Fruit fly (Drosophila melanogaster) whole organism, embryonic: ENCODE measurements around the gene LSm3.
A peak's percentile ranks its signal among the peaks of the same experiment; 100 is the strongest.

Experiments
- Abd-B ChIP-seq: fragments of 200-800 bp; sonication (Bioruptor generic); optimal IDR thresholded peaks from 2 replicates; lab custom pipeline; 2018; ENCODE audit warnings: missing biosample characterization, mild to moderate bottlenecking, missing genetic modification characterization, moderate library complexity
- Adf1 ChIP-seq: fragments of 200-800 bp; sonication (Bioruptor generic); IDR thresholded peaks from 2 replicates; pipeline ENCODE4 v1.3.6; 2022; ENCODE audit warnings: missing biosample characterization, missing genetic modification characterization
- Atf6 ChIP-seq: fragments of 200-800 bp; sonication (Bioruptor generic); IDR thresholded peaks from 2 replicates; pipeline ENCODE4 v1.3.6; 2022; ENCODE audit warnings: missing biosample characterization, missing genetic modification characterization
- BtbVII ChIP-seq: fragments of 200-800 bp; sonication (Bioruptor generic); optimal IDR thresholded peaks from 3 replicates; lab custom pipeline; 2017; ENCODE audit warnings: missing biosample characterization, mild to moderate bottlenecking, missing genetic modification characterization
- CG10565 ChIP-seq: fragments of 200-800 bp; sonication (Bioruptor generic); optimal IDR thresholded peaks from 3 replicates; lab custom pipeline; 2016; ENCODE audit warnings: missing biosample characterization, mild to moderate bottlenecking, missing genetic modification characterization
- CG12155 ChIP-seq: fragments of 200-800 bp; sonication (Bioruptor generic); optimal IDR thresholded peaks from 3 replicates; lab custom pipeline; 2016; ENCODE audit warnings: missing biosample characterization, missing genetic modification characterization
- CG13287 ChIP-seq: fragments of 200-800 bp; sonication (Bioruptor generic); IDR thresholded peaks from 2 replicates; pipeline ENCODE4 v1.3.6; 2022; ENCODE audit warnings: missing biosample characterization, missing genetic modification characterization; ENCODE audit not compliant: partially characterized antibody
- CG14050 ChIP-seq: fragments of 200-800 bp; sonication (Bioruptor generic); IDR thresholded peaks from 3 replicates; pipeline ENCODE4 v1.3.6; 2022; ENCODE audit warnings: missing biosample characterization, missing genetic modification characterization
- CG17612 ChIP-seq: fragments of 200-800 bp; sonication (Bioruptor generic); IDR thresholded peaks from 2 replicates; pipeline ENCODE4 v1.3.6; 2022; ENCODE audit warnings: missing biosample characterization, missing genetic modification characterization
- CG1792 ChIP-seq: fragments of 200-800 bp; sonication (Bioruptor generic); optimal IDR thresholded peaks from 2 replicates; lab custom pipeline; 2016; ENCODE audit warnings: missing biosample characterization, missing genetic modification characterization
- CG2875 ChIP-seq: fragments of 200-800 bp; sonication (Bioruptor generic); optimal IDR thresholded peaks from 2 replicates; lab custom pipeline; 2017; ENCODE audit warnings: missing biosample characterization, mild to moderate bottlenecking, missing genetic modification characterization, missing genetic modification reagents
- CG32767 ChIP-seq: fragments of 200-800 bp; sonication (Bioruptor generic); IDR thresholded peaks from 2 replicates; pipeline ENCODE4 v1.3.6; 2022; ENCODE audit warnings: missing biosample characterization, missing genetic modification characterization
- CG4404 ChIP-seq: fragments of 200-800 bp; sonication (Bioruptor generic); IDR thresholded peaks from 2 replicates; pipeline ENCODE4 v1.3.6; 2022; ENCODE audit warnings: missing biosample characterization, missing genetic modification characterization
- CG4424 ChIP-seq: fragments of 200-800 bp; sonication (Bioruptor generic); optimal IDR thresholded peaks from 3 replicates; lab custom pipeline; 2016; ENCODE audit warnings: missing biosample characterization, missing genetic modification characterization
- CG6813 ChIP-seq: fragments of 200-800 bp; sonication (Bioruptor generic); optimal IDR thresholded peaks from 2 replicates; lab custom pipeline; 2017; ENCODE audit warnings: missing biosample characterization, missing genetic modification characterization, mild to moderate bottlenecking, moderate library complexity, missing genetic modification reagents
- CG6854 ChIP-seq: fragments of 200-800 bp; sonication (Bioruptor generic); optimal IDR thresholded peaks from 3 replicates; lab custom pipeline; 2017; ENCODE audit warnings: missing biosample characterization, mild to moderate bottlenecking, missing genetic modification characterization
- CG8944 ChIP-seq: fragments of 200-800 bp; sonication (Bioruptor generic); optimal IDR thresholded peaks from 3 replicates; lab custom pipeline; 2016; ENCODE audit warnings: missing biosample characterization, missing genetic modification characterization
- Dfd ChIP-seq, 2 experiments: fragments of >200 bp; optimal IDR thresholded peaks; 2 replicates each; lab custom pipeline; 2017; ENCODE audit warnings: missing biosample characterization in 2 of 2, missing genetic modification characterization in 2 of 2
- Dref ChIP-seq: fragments of 200-800 bp; sonication (Bioruptor generic); IDR thresholded peaks from 2 replicates; pipeline ENCODE4 v1.3.6; 2022; ENCODE audit warnings: missing biosample characterization, missing genetic modification characterization
- Ets65A ChIP-seq: fragments of 200-800 bp; sonication (Bioruptor generic); peaks from one replicate; lab custom pipeline; 2016; ENCODE audit warnings: missing biosample characterization, missing genetic modification characterization
- H2.0 ChIP-seq: fragments of 200-800 bp; sonication (Bioruptor generic); IDR thresholded peaks from 2 replicates; pipeline ENCODE4 v1.3.6; 2022; ENCODE audit warnings: missing biosample characterization, missing genetic modification characterization
- HLH3B ChIP-seq: fragments of 200-800 bp; sonication (Bioruptor generic); IDR thresholded peaks from 2 replicates; pipeline ENCODE4 v1.3.6; 2022; ENCODE audit warnings: missing biosample characterization, missing genetic modification characterization
- Max ChIP-seq: fragments of 200-800 bp; sonication (Bioruptor generic); optimal IDR thresholded peaks from 2 replicates; lab custom pipeline; 2016; ENCODE audit warnings: missing biosample characterization, mild to moderate bottlenecking, missing genetic modification characterization
- Neu2 ChIP-seq: fragments of 200-800 bp; sonication (Bioruptor generic); optimal IDR thresholded peaks from 3 replicates; lab custom pipeline; 2016; ENCODE audit warnings: missing biosample characterization, missing genetic modification characterization, borderline replicate concordance
- Nf-YA ChIP-seq: fragments of 200-800 bp; sonication (Bioruptor generic); IDR thresholded peaks from 2 replicates; pipeline ENCODE4 v1.3.6; 2022; ENCODE audit warnings: missing biosample characterization, missing genetic modification characterization
- Poxn ChIP-seq: fragments of 200-800 bp; sonication (Bioruptor generic); IDR thresholded peaks from 2 replicates; pipeline ENCODE4 v1.3.6; 2022; ENCODE audit warnings: missing biosample characterization, missing genetic modification characterization
- Ptx1 ChIP-seq: fragments of 200-800 bp; sonication (Bioruptor generic); IDR thresholded peaks from 2 replicates; pipeline ENCODE4 v1.3.6; 2022; ENCODE audit warnings: missing biosample characterization, missing genetic modification characterization
- abd-A ChIP-seq: fragments of 200-800 bp; sonication (Bioruptor generic); optimal IDR thresholded peaks from 3 replicates; lab custom pipeline; 2019; ENCODE audit warnings: missing biosample characterization, mild to moderate bottlenecking, missing genetic modification characterization, moderate library complexity
- bbx ChIP-seq: fragments of 200-800 bp; sonication (Bioruptor generic); IDR thresholded peaks from 2 replicates; pipeline ENCODE4 v1.3.6; 2022; ENCODE audit warnings: missing biosample characterization, missing genetic modification characterization; ENCODE audit not compliant: partially characterized antibody
- bigmax ChIP-seq: fragments of 200-800 bp; sonication (Bioruptor generic); optimal IDR thresholded peaks from 2 replicates; lab custom pipeline; 2018; ENCODE audit warnings: missing biosample characterization, mild to moderate bottlenecking, missing genetic modification characterization
- bowl ChIP-seq: fragments of 200-800 bp; sonication (Bioruptor generic); IDR thresholded peaks from 2 replicates; pipeline ENCODE4 v1.3.6; 2022; ENCODE audit warnings: missing biosample characterization, missing genetic modification characterization
- btn ChIP-seq: fragments of 200-800 bp; sonication (Bioruptor generic); optimal IDR thresholded peaks from 2 replicates; lab custom pipeline; 2016; ENCODE audit warnings: missing biosample characterization, missing genetic modification characterization
- croc ChIP-seq: fragments of 200-800 bp; sonication (Bioruptor generic); conservative IDR thresholded peaks from 3 replicates; pipeline ENCODE4 v1.3.6; 2022; ENCODE audit warnings: missing biosample characterization, missing genetic modification characterization
- en ChIP-seq: fragments of 200-800 bp; sonication (Bioruptor generic); optimal IDR thresholded peaks from 2 replicates; lab custom pipeline; 2016; ENCODE audit warnings: missing biosample characterization, missing genetic modification characterization
- hth ChIP-seq: fragments of >200 bp; optimal IDR thresholded peaks from 2 replicates; lab custom pipeline; 2017; ENCODE audit warnings: inconsistent platforms
- mirr ChIP-seq: fragments of 200-800 bp; sonication (Bioruptor generic); optimal IDR thresholded peaks from 3 replicates; lab custom pipeline; 2018; ENCODE audit warnings: missing biosample characterization, mild to moderate bottlenecking, missing genetic modification characterization
- nau ChIP-seq: fragments of 200-800 bp; sonication (Bioruptor generic); optimal IDR thresholded peaks from 3 replicates; lab custom pipeline; 2017; ENCODE audit warnings: missing biosample characterization, mild to moderate bottlenecking, missing genetic modification characterization, missing genetic modification reagents
- nom ChIP-seq: fragments of 200-800 bp; sonication (Bioruptor generic); optimal IDR thresholded peaks from 2 replicates; lab custom pipeline; 2017; ENCODE audit warnings: missing biosample characterization, missing genetic modification characterization, mild to moderate bottlenecking, moderate library complexity, missing genetic modification reagents
- odd ChIP-seq: fragments of 200-800 bp; sonication (Bioruptor generic); optimal IDR thresholded peaks from 2 replicates; lab custom pipeline; 2017; ENCODE audit warnings: missing biosample characterization, mild to moderate bottlenecking, missing genetic modification characterization
- org-1 ChIP-seq: fragments of 200-800 bp; sonication (Bioruptor generic); optimal IDR thresholded peaks from 2 replicates; lab custom pipeline; 2017; ENCODE audit warnings: missing biosample characterization, missing genetic modification characterization
- pb ChIP-seq: fragments of 200-800 bp; sonication (Bioruptor generic); optimal IDR thresholded peaks from 3 replicates; lab custom pipeline; 2016; ENCODE audit warnings: missing biosample characterization, missing genetic modification characterization
- pho ChIP-seq: fragments of 200-800 bp; sonication (Bioruptor generic); optimal IDR thresholded peaks from 2 replicates; lab custom pipeline; 2016; ENCODE audit warnings: missing biosample characterization, missing genetic modification characterization
- pita ChIP-seq: fragments of 200-800 bp; sonication (Bioruptor generic); optimal IDR thresholded peaks from 2 replicates; lab custom pipeline; 2017; ENCODE audit warnings: missing biosample characterization, mild to moderate bottlenecking, missing genetic modification characterization
- sima ChIP-seq: fragments of 200-800 bp; sonication (Bioruptor generic); optimal IDR thresholded peaks from 2 replicates; lab custom pipeline; 2016; ENCODE audit warnings: missing biosample characterization, missing genetic modification characterization
- sob ChIP-seq: fragments of 200-800 bp; sonication (Bioruptor generic); IDR thresholded peaks from 2 replicates; pipeline ENCODE4 v1.3.6; 2022; ENCODE audit warnings: missing biosample characterization, missing genetic modification characterization
- toy ChIP-seq: fragments of 200-800 bp; sonication (Bioruptor generic); IDR thresholded peaks from 2 replicates; pipeline ENCODE4 v1.3.6; 2022; ENCODE audit warnings: missing biosample characterization, missing genetic modification characterization
- ttk ChIP-seq: fragments of 200-800 bp; sonication (Bioruptor generic); IDR thresholded peaks from 2 replicates; pipeline ENCODE4 v2.1.2; 2022; ENCODE audit warnings: missing biosample characterization, missing genetic modification characterization
- zen ChIP-seq: fragments of 200-800 bp; sonication (Bioruptor generic); optimal IDR thresholded peaks from 3 replicates; lab custom pipeline; 2018; ENCODE audit warnings: missing biosample characterization, mild to moderate bottlenecking, missing genetic modification characterization, moderate library complexity

Gene LSm3

DNA sequence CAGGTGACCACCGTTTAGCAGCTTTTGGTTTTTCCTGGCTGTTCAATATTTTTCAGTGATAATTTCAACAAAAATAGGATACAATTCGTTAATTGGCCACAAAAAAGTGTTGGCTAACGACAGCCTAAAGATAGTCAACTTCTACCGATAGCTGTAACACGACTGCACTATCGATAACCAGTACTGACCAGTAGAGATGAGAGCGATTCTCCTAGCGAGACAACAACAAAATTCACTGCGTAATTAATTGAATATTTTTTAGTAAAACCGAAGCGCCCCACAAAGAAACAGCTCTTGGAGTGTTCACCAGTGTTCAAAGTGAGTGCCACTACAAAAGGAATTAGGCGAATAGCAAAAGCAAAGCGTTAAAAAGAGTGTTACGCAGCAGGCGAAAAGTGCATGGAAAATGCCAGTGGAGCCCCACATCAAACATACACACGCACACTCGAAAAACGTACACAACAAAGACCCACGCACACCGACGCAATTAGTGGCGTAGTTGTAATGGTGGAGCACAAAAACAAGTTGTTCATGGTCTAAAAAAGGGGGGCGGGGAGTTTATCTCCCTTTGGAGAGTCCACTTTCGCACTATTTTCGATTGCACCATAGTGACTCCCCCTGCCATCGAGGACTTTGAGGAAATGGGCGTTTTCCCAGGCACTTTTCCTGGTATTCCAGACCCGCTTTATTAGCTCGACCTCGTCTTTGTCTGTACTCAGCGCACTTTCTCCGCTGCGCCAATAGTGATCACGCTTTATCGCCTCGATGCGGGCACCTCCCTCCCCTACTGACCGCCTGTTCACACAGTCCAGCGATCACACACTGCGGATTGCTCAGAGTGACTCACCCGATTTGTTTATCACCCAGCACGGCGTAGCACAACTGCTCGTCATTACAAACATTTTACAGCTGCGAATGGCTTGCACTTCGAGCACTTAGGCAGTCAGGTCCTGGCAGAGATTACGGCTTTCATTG is 3.0 kb upstream of the LSm3 start, which contains the start of the genes Epp and Rab7 (continued):
- TF ChIP-seq Dfd (GFP tag; optimal IDR thresholded peaks at IDR 0.05; lab: Kevin White, UChicago) (no peak), nau (GFP tag; lab: Kevin White, UChicago) (peak; percentile 45), CG32767 (no peak), CG12155 (GFP tag; lab: Kevin White, UChicago) (peak; percentile 95), croc (GFP tag; lab: Robert Waterston, UW) (no peak), bigmax (GFP tag; lab: Kevin White, UChicago) (no peak), Ets65A (GFP tag; lab: Kevin White, UChicago) (peak; percentile 93), CG14050 (GFP tag; lab: Robert Waterston, UW) (no peak), pho (GFP tag; lab: Kevin White, UChicago) (peak; percentile 66), ttk (GFP tag; lab: Robert Waterston, UW) (no peak), CG13287 (GFP tag; lab: Robert Waterston, UW) (peak; percentile 91), sob (peak; percentile 82), odd (GFP tag; lab: Kevin White, UChicago) (peak; percentile 12), pita (GFP tag; lab: Kevin White, UChicago) (no peak)

DNA sequence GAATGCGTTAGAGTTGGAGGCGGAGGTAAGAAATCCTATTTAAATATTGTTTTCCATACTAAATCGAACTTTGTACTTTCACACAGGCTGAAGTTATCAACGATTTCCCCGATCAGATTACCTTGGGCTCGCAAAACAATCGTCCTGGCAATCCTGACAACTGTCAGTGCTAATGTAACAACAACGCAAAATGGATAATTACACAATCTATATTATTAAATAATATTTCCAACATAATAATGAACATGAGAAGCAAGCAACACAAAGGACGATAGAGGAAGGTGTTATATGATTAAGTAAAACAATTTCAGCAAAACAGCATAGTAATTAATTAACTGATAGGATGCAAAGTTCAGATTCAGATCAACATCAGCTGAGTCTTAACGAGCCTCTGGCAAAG is 1.5 kb upstream of the LSm3 start:
- TF ChIP-seq Atf6 (GFP tag; lab: Robert Waterston, UW) (no peak), mirr (GFP tag; lab: Kevin White, UChicago) (no peak), hth (lab: Kevin White, UChicago) (no peak), org-1 (GFP tag; lab: Kevin White, UChicago) (no peak), H2.0 (GFP tag; lab: Robert Waterston, UW) (no peak), Adf1 (GFP tag; lab: Robert Waterston, UW) (no peak), abd-A (tag; lab: Kevin White, UChicago) (no peak), sima (GFP tag; lab: Kevin White, UChicago) (no peak), CG6854 (no peak), CG2875 (no peak), CG6813 (GFP tag; lab: Kevin White, UChicago) (no peak), nom (no peak), zen (tag; lab: Kevin White, UChicago) (no peak), CG4424 (GFP tag; lab: Kevin White, UChicago) (no peak), toy (GFP tag; lab: Robert Waterston, UW) (no peak), HLH3B (GFP tag; lab: Robert Waterston, UW) (no peak), CG1792 (no peak), CG10565 (no peak), CG4404 (GFP tag; lab: Robert Waterston, UW) (no peak)

dm6 chr3R:23995460-23995859 is 602 bp upstream of the LSm3 start, which contains the start of gene CG33108:
TSS of gene CG33108 (plus strand) at chr3R:23995659.
- TF ChIP-seq Max (GFP tag; lab: Kevin White, UChicago): no peak
- TF ChIP-seq Dref (GFP tag; lab: Robert Waterston, UW): peak; percentile 60
- no peak for TF ChIP-seq Nf-YA (GFP tag; lab: Robert Waterston, UW)
- TF ChIP-seq org-1 (GFP tag; lab: Kevin White, UChicago): no peak
- no peak for TF ChIP-seq Neu2 (GFP tag; lab: Kevin White, UChicago)
- no peak for TF ChIP-seq btn (GFP tag; lab: Kevin White, UChicago)
- no peak for TF ChIP-seq odd (GFP tag; lab: Kevin White, UChicago)
- peak; percentile 31; the same call in 1 of the 2 replicates for TF ChIP-seq CG13287 (GFP tag; lab: Robert Waterston, UW)
- TF ChIP-seq Abd-B (GFP tag; lab: Kevin White, UChicago): no peak
- TF ChIP-seq BtbVII (GFP tag; lab: Kevin White, UChicago): no peak
- no peak for TF ChIP-seq CG17612 (GFP tag; lab: Robert Waterston, UW)
- TF ChIP-seq CG8944 (GFP tag; lab: Kevin White, UChicago): no peak
- TF ChIP-seq bbx: peak; percentile 36; the same call in 1 of the 2 replicates
- no peak for TF ChIP-seq bowl
- no peak for TF ChIP-seq Poxn (GFP tag; lab: Robert Waterston, UW)
- no peak for TF ChIP-seq en (GFP tag; lab: Kevin White, UChicago)
- TF ChIP-seq Ptx1 (GFP tag; lab: Robert Waterston, UW): no peak
- no peak for TF ChIP-seq pb (GFP tag; lab: Kevin White, UChicago)
